Fruit fly (Drosophila melanogaster) whole organism, embryonic: Measurements from ENCODE around the gene AP-1sigma.

Experiments
- Adf1 ChIP-seq: fragments of 200-800 bp; sonication (Bioruptor generic); IDR thresholded peaks from 2 replicates; pipeline ENCODE4 v1.3.6; 2022; ENCODE audit warnings: missing biosample characterization, missing genetic modification characterization
- B-H1 ChIP-seq: fragments of 200-800 bp; sonication (Bioruptor generic); IDR thresholded peaks from 3 replicates; pipeline ENCODE4 v1.3.6; 2022; ENCODE audit warnings: missing biosample characterization, missing genetic modification characterization
- CG10321 ChIP-seq: fragments of 200-800 bp; sonication (Bioruptor generic); IDR thresholded peaks from 2 replicates; pipeline ENCODE4 v1.3.6; 2022; ENCODE audit warnings: missing biosample characterization, missing genetic modification characterization
- CG10543 ChIP-seq: fragments of 200-800 bp; sonication (Bioruptor generic); optimal IDR thresholded peaks from 3 replicates; lab custom pipeline; 2017; ENCODE audit warnings: missing biosample characterization, mild to moderate bottlenecking, missing genetic modification characterization, moderate library complexity
- CG11247 ChIP-seq: fragments of 200-800 bp; sonication (Bioruptor generic); IDR thresholded peaks from 2 replicates; pipeline ENCODE4 v1.3.6; 2022; ENCODE audit warnings: missing biosample characterization, missing genetic modification characterization
- CG11696 ChIP-seq: fragments of 200-800 bp; sonication (Bioruptor generic); IDR thresholded peaks from 2 replicates; pipeline ENCODE4 v1.3.6; 2022; ENCODE audit warnings: missing biosample characterization, missing genetic modification characterization
- CG13296 ChIP-seq: fragments of 200-800 bp; sonication (Bioruptor generic); optimal IDR thresholded peaks from 3 replicates; lab custom pipeline; 2018; ENCODE audit warnings: missing biosample characterization, mild to moderate bottlenecking, missing genetic modification characterization
- CG15073 ChIP-seq: fragments of 200-800 bp; sonication (Bioruptor generic); optimal IDR thresholded peaks from 2 replicates; lab custom pipeline; 2016; ENCODE audit warnings: missing biosample characterization, missing genetic modification characterization
- CG17328 ChIP-seq: fragments of 200-800 bp; sonication (Bioruptor generic); IDR thresholded peaks from 2 replicates; pipeline ENCODE4 v1.3.6; 2022; ENCODE audit warnings: missing biosample characterization, missing genetic modification characterization
- CG17829 ChIP-seq: fragments of 200-800 bp; optimal IDR thresholded peaks from 2 replicates; lab custom pipeline; 2019; ENCODE audit warnings: missing biosample characterization, mild to moderate bottlenecking, missing genetic modification characterization, moderate library complexity
- CG18262 ChIP-seq: fragments of 200-800 bp; optimal IDR thresholded peaks from 3 replicates; lab custom pipeline; 2019; ENCODE audit warnings: missing biosample characterization, mild to moderate bottlenecking, missing genetic modification characterization, moderate library complexity
- CG2712 ChIP-seq: fragments of 200-800 bp; optimal IDR thresholded peaks from 3 replicates; lab custom pipeline; 2019; ENCODE audit warnings: missing biosample characterization, mild to moderate bottlenecking, missing genetic modification characterization, moderate library complexity
- CG31224 ChIP-seq: fragments of 200-800 bp; sonication (Bioruptor generic); IDR thresholded peaks from 2 replicates; pipeline ENCODE4 v1.3.6; 2022; ENCODE audit warnings: missing biosample characterization, missing genetic modification characterization
- CG33557 ChIP-seq: fragments of 200-800 bp; sonication (Bioruptor generic); optimal IDR thresholded peaks from 2 replicates; lab custom pipeline; 2019; ENCODE audit warnings: missing biosample characterization, mild to moderate bottlenecking, missing genetic modification characterization, moderate library complexity
- CG5245 ChIP-seq: fragments of 200-800 bp; sonication (Bioruptor generic); optimal IDR thresholded peaks from 3 replicates; lab custom pipeline; 2016; ENCODE audit warnings: missing biosample characterization, missing genetic modification characterization
- CG6175 ChIP-seq: fragments of 200-800 bp; sonication (Bioruptor generic); IDR thresholded peaks from 3 replicates; pipeline ENCODE4 v1.3.6; 2022; ENCODE audit warnings: missing biosample characterization, missing genetic modification characterization
- CG6689 ChIP-seq: fragments of 200-800 bp; sonication (Bioruptor generic); IDR thresholded peaks from 2 replicates; pipeline ENCODE4 v1.3.6; 2022; ENCODE audit warnings: missing biosample characterization, missing genetic modification characterization
- CG6813 ChIP-seq: fragments of 200-800 bp; sonication (Bioruptor generic); optimal IDR thresholded peaks from 2 replicates; lab custom pipeline; 2017; ENCODE audit warnings: missing biosample characterization, missing genetic modification characterization, mild to moderate bottlenecking, moderate library complexity, missing genetic modification reagents
- CG7271 ChIP-seq: fragments of 200-800 bp; sonication (Bioruptor generic); optimal IDR thresholded peaks from 2 replicates; lab custom pipeline; 2018; ENCODE audit warnings: missing biosample characterization, mild to moderate bottlenecking, missing genetic modification characterization, moderate library complexity
- CG7556 ChIP-seq: fragments of 200-800 bp; sonication (Bioruptor generic); optimal IDR thresholded peaks from 2 replicates; lab custom pipeline; 2017; ENCODE audit warnings: missing biosample characterization, mild to moderate bottlenecking, missing genetic modification characterization
- CG9932 ChIP-seq: fragments of 200-800 bp; sonication (Bioruptor generic); IDR thresholded peaks from 2 replicates; pipeline ENCODE4 v1.3.6; 2022; ENCODE audit warnings: missing biosample characterization, missing genetic modification characterization
- CHES-1-like ChIP-seq: fragments of 200-800 bp; sonication (Bioruptor generic); optimal IDR thresholded peaks from 2 replicates; lab custom pipeline; 2016; ENCODE audit warnings: missing biosample characterization, missing genetic modification characterization
- HLH3B ChIP-seq: fragments of 200-800 bp; sonication (Bioruptor generic); IDR thresholded peaks from 2 replicates; pipeline ENCODE4 v1.3.6; 2022; ENCODE audit warnings: missing biosample characterization, missing genetic modification characterization
- Hr78 ChIP-seq, 2 experiments: fragments of 200-800 bp in 1 of 2; fragments of >200 bp in 1 of 2; sonication (Bioruptor generic) in 1 of 2; optimal IDR thresholded peaks; 2 replicates each; lab custom pipeline; 2017 to 2019; ENCODE audit warnings: missing biosample characterization in 2 of 2, missing genetic modification characterization in 2 of 2, mild to moderate bottlenecking in 1 of 2, moderate library complexity in 1 of 2
- NfI ChIP-seq: fragments of 200-800 bp; sonication (Bioruptor generic); optimal IDR thresholded peaks from 3 replicates; lab custom pipeline; 2018; ENCODE audit warnings: missing biosample characterization, mild to moderate bottlenecking, missing genetic modification characterization, moderate library complexity
- Poxn ChIP-seq: fragments of 200-800 bp; sonication (Bioruptor generic); IDR thresholded peaks from 2 replicates; pipeline ENCODE4 v1.3.6; 2022; ENCODE audit warnings: missing biosample characterization, missing genetic modification characterization
- Tbp ChIP-seq: fragments of >200 bp; optimal IDR thresholded peaks from 2 replicates; lab custom pipeline; 2018; ENCODE audit warnings: missing biosample characterization, missing genetic modification characterization
- bbx ChIP-seq: fragments of 200-800 bp; sonication (Bioruptor generic); IDR thresholded peaks from 2 replicates; pipeline ENCODE4 v1.3.6; 2022; ENCODE audit warnings: missing biosample characterization, missing genetic modification characterization; ENCODE audit not compliant: partially characterized antibody
- bcd ChIP-seq: fragments of 200-800 bp; sonication (Bioruptor generic); optimal IDR thresholded peaks from 2 replicates; lab custom pipeline; 2017; ENCODE audit warnings: missing biosample characterization, mild to moderate bottlenecking, missing genetic modification characterization
- cg ChIP-seq: fragments of 200-800 bp; sonication (Bioruptor generic); optimal IDR thresholded peaks from 3 replicates; lab custom pipeline; 2019; ENCODE audit warnings: missing biosample characterization, mild to moderate bottlenecking, missing genetic modification characterization, moderate library complexity
- croc ChIP-seq: fragments of 200-800 bp; sonication (Bioruptor generic); conservative IDR thresholded peaks from 3 replicates; pipeline ENCODE4 v1.3.6; 2022; ENCODE audit warnings: missing biosample characterization, missing genetic modification characterization
- cwo ChIP-seq: fragments of 200-800 bp; sonication (Bioruptor generic); optimal IDR thresholded peaks from 3 replicates; lab custom pipeline; 2017; ENCODE audit warnings: missing biosample characterization, missing genetic modification characterization, mild to moderate bottlenecking, moderate library complexity, missing genetic modification reagents
- en ChIP-seq: fragments of 200-800 bp; sonication (Bioruptor generic); optimal IDR thresholded peaks from 2 replicates; lab custom pipeline; 2016; ENCODE audit warnings: missing biosample characterization, missing genetic modification characterization
- fd64A ChIP-seq: fragments of 200-800 bp; sonication (Bioruptor generic); optimal IDR thresholded peaks from 3 replicates; lab custom pipeline; 2018; ENCODE audit warnings: missing biosample characterization, mild to moderate bottlenecking, missing genetic modification characterization
- gcm ChIP-seq: fragments of 200-800 bp; sonication (Bioruptor generic); optimal IDR thresholded peaks from 2 replicates; lab custom pipeline; 2019; ENCODE audit warnings: missing biosample characterization, mild to moderate bottlenecking, missing genetic modification characterization, moderate library complexity
- hb ChIP-seq: fragments of 200-800 bp; sonication (Bioruptor generic); IDR thresholded peaks from 3 replicates; pipeline ENCODE4 v1.3.6; 2022; ENCODE audit warnings: missing biosample characterization, missing genetic modification characterization; ENCODE audit not compliant: partially characterized antibody
- inv ChIP-seq: fragments of 200-800 bp; sonication (Bioruptor generic); IDR thresholded peaks from 2 replicates; pipeline ENCODE4 v1.3.6; 2022; ENCODE audit warnings: missing biosample characterization, missing genetic modification characterization; ENCODE audit not compliant: partially characterized antibody
- jigr1 ChIP-seq: fragments of 200-800 bp; sonication (Bioruptor generic); IDR thresholded peaks from 3 replicates; pipeline ENCODE4 v1.3.6; 2022; ENCODE audit warnings: missing biosample characterization, missing genetic modification characterization
- kni ChIP-seq: fragments of 200-800 bp; sonication (Bioruptor generic); optimal IDR thresholded peaks from 3 replicates; lab custom pipeline; 2017; ENCODE audit warnings: mild to moderate bottlenecking, missing biosample characterization, missing genetic modification reagents, missing genetic modification characterization
- nerfin-2 ChIP-seq: fragments of 200-800 bp; sonication (Bioruptor generic); IDR thresholded peaks from 2 replicates; pipeline ENCODE4 v1.3.6; 2022; ENCODE audit warnings: missing biosample characterization, missing genetic modification characterization; ENCODE audit not compliant: partially characterized antibody
- oc ChIP-seq: fragments of 200-800 bp; sonication (Bioruptor generic); optimal IDR thresholded peaks from 2 replicates; lab custom pipeline; 2018; ENCODE audit warnings: missing biosample characterization, mild to moderate bottlenecking, missing genetic modification characterization, moderate library complexity
- onecut ChIP-seq: fragments of 200-800 bp; sonication (Bioruptor generic); IDR thresholded peaks from 2 replicates; pipeline ENCODE4 v1.3.6; 2022; ENCODE audit warnings: missing biosample characterization, missing genetic modification characterization
- p53 ChIP-seq: fragments of 200-800 bp; sonication (Bioruptor generic); optimal IDR thresholded peaks from 2 replicates; lab custom pipeline; 2016; ENCODE audit warnings: missing biosample characterization, missing genetic modification characterization
- seq ChIP-seq: fragments of 200-800 bp; sonication (Bioruptor generic); IDR thresholded peaks from 2 replicates; pipeline ENCODE4 v1.3.6; 2022; ENCODE audit warnings: missing biosample characterization, missing genetic modification characterization
- sima ChIP-seq: fragments of 200-800 bp; sonication (Bioruptor generic); optimal IDR thresholded peaks from 2 replicates; lab custom pipeline; 2016; ENCODE audit warnings: missing biosample characterization, missing genetic modification characterization
- tin ChIP-seq: fragments of 200-800 bp; sonication (Bioruptor generic); optimal IDR thresholded peaks from 3 replicates; lab custom pipeline; 2016; ENCODE audit warnings: missing biosample characterization, missing genetic modification characterization
- vfl ChIP-seq: fragments of 200-800 bp; sonication (Bioruptor generic); optimal IDR thresholded peaks from 2 replicates; lab custom pipeline; 2016; ENCODE audit warnings: missing biosample characterization, missing genetic modification characterization
- wor ChIP-seq: fragments of 200-800 bp; sonication (Bioruptor generic); IDR thresholded peaks from 2 replicates; pipeline ENCODE4 v1.3.6; 2022; ENCODE audit warnings: missing biosample characterization, missing genetic modification characterization

AP-1sigma gene

DNA sequence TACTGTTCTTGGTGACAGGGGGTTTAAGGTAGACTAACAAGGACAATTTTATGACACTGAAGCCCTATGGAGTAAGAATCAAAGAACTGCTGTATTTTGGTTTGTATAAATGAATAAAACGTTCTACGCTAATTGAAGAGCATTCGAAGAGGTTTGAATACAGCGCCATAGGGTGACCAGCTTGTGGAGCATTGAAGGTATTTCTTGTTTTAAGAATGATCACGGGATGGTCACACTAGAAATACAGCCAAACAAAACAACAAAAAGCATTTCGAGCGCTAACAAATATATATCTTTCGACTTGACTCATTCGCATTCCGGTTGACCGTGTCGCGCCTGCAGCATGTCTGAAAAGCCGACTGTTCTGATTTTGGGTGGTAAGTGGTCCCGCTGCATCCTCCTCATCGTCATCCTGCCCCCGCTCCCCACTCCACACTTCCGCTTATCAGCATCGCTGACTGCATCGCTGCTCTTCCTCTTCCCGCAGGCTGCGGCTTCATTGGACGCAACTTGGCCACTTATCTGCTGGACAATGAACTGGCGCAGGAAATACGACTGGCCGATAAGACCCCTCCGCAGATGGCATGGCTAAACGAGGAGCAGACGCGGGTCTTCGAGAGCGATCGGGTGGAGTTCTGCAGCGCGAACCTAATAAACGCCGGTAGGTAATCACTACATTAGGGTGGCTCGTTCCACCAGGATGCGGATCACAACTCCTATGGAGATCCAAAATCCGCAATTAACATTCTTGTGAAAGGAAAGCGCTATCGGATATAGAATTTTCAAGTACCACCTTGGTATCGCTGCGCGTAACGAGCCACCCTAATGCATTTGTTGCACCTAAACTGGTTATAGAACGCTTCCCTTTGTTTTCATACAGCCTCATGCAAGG, 24.5 kb upstream of the AP-1sigma start, which contains the start of gene CG5854 (continued):
- TF ChIP-seq Hr78 (GFP tag; optimal IDR thresholded peaks at IDR 0.05; lab: Kevin White, UChicago): peak in 1 of 2 experiments; percentile 18
- TF ChIP-seq CG10321 (GFP tag; lab: Robert Waterston, UW): peak; percentile 59
- no peak for TF ChIP-seq hb (GFP tag; lab: Robert Waterston, UW)
- no peak for TF ChIP-seq CG6175
- no peak for TF ChIP-seq inv
- TF ChIP-seq bcd (GFP tag; lab: Kevin White, UChicago): peak; percentile 59
- peak; percentile 44 for TF ChIP-seq CG33557 (GFP tag; lab: Kevin White, UChicago)
- no peak; the same call in 1 of the 2 replicates for TF ChIP-seq bbx
- peak; percentile 64 for TF ChIP-seq CG5245 (GFP tag; lab: Kevin White, UChicago)
- TF ChIP-seq fd64A: peak; percentile 53
- peak; percentile 73 for TF ChIP-seq CG6689 (GFP tag; lab: Robert Waterston, UW)
- peak; percentile 71 for TF ChIP-seq oc (tag; lab: Kevin White, UChicago)
- TF ChIP-seq CG15073 (GFP tag; lab: Kevin White, UChicago): no peak
- peak; percentile 45; the same call in 2 of the 3 replicates for TF ChIP-seq B-H1 (GFP tag; lab: Robert Waterston, UW)
- peak; percentile 68 for TF ChIP-seq cwo (GFP tag; lab: Kevin White, UChicago)
- peak; percentile 88 for TF ChIP-seq CG17328 (GFP tag; lab: Robert Waterston, UW)
- peak; percentile 59 for TF ChIP-seq CG17829 (tag; lab: Kevin White, UChicago)
- peak; percentile 80 for TF ChIP-seq CG18262 (tag; lab: Kevin White, UChicago)
- TF ChIP-seq CG10543 (GFP tag; lab: Kevin White, UChicago): peak; percentile 34
- TF ChIP-seq CG11696: 0 out of 2 replicates have a peak, but pooled peaks have one; percentile 43
- no peak for TF ChIP-seq jigr1 (GFP tag; lab: Robert Waterston, UW)
- peak; percentile 74 for TF ChIP-seq gcm (GFP tag; lab: Kevin White, UChicago)
- peak; percentile 75 for TF ChIP-seq CG6813 (GFP tag; lab: Kevin White, UChicago)
- TF ChIP-seq Poxn (GFP tag; lab: Robert Waterston, UW): no peak
- peak; percentile 64 for TF ChIP-seq CHES-1-like
- TF ChIP-seq CG7271 (tag; lab: Kevin White, UChicago): no peak
- peak; percentile 67 for TF ChIP-seq onecut (GFP tag; lab: Robert Waterston, UW)
- peak; percentile 48 for TF ChIP-seq wor (GFP tag; lab: Robert Waterston, UW)
- TF ChIP-seq vfl: peak; percentile 1
- peak; percentile 82 for TF ChIP-seq NfI
- TF ChIP-seq kni (GFP tag; lab: Kevin White, UChicago): no peak
- TF ChIP-seq tin (GFP tag; lab: Kevin White, UChicago): peak; percentile 77
- TF ChIP-seq CG7556 (GFP tag; lab: Kevin White, UChicago): peak; percentile 73
- TF ChIP-seq CG9932: 0 out of 2 replicates have a peak, but pooled peaks have one; percentile 24
- no peak for TF ChIP-seq Tbp
- TF ChIP-seq CG2712 (tag; lab: Kevin White, UChicago): peak; percentile 75
- no peak; the same call in 1 of the 2 replicates for TF ChIP-seq Adf1 (GFP tag; lab: Robert Waterston, UW)
- no peak for TF ChIP-seq cg
- TF ChIP-seq CG13296 (GFP tag; lab: Kevin White, UChicago): peak; percentile 30
- TF ChIP-seq p53 (GFP tag; lab: Kevin White, UChicago): peak; percentile 6
- peak; percentile 56; the same call in 1 of the 2 replicates for TF ChIP-seq CG11247
- peak; percentile 79; the same call in 1 of the 2 replicates for TF ChIP-seq HLH3B
- no peak for TF ChIP-seq CG31224
- TF ChIP-seq seq (GFP tag; lab: Robert Waterston, UW): peak; percentile 47; the same call in 1 of the 2 replicates
- TF ChIP-seq en (GFP tag; lab: Kevin White, UChicago): peak; percentile 50
- TF ChIP-seq croc (GFP tag; lab: Robert Waterston, UW): peak; percentile 47; the same call in 2 of the 3 replicates
- TF ChIP-seq nerfin-2 (GFP tag; lab: Robert Waterston, UW): no peak
- TF ChIP-seq sima (GFP tag; lab: Kevin White, UChicago): no peak
